Fruit fly (Drosophila melanogaster) whole organism, adult: ENCODE data around the gene Ada2a.

Source experiments
- CG11617 ChIP-seq: fragments of 200-800 bp; sonication (Bioruptor generic); optimal IDR thresholded peaks from 2 replicates; lab custom pipeline; 2017; ENCODE audit warnings: mild to moderate bottlenecking, missing biosample characterization, missing genetic modification reagents, missing genetic modification characterization
- CG12768 ChIP-seq: fragments of 200-800 bp; sonication (Bioruptor generic); optimal IDR thresholded peaks from 2 replicates; lab custom pipeline; 2017; ENCODE audit warnings: missing biosample characterization, missing genetic modification characterization, mild to moderate bottlenecking, moderate library complexity, missing genetic modification reagents
- CG14711 ChIP-seq: fragments of 200-800 bp; sonication (Bioruptor generic); optimal IDR thresholded peaks from 2 replicates; lab custom pipeline; 2018; ENCODE audit warnings: missing biosample characterization, mild to moderate bottlenecking, missing genetic modification characterization, moderate library complexity
- CG1620 ChIP-seq: fragments of 200-800 bp; sonication (Bioruptor generic); optimal IDR thresholded peaks from 2 replicates; lab custom pipeline; 2016; ENCODE audit warnings: missing biosample characterization, missing genetic modification characterization
- CG33017 ChIP-seq: fragments of 200-800 bp; sonication (Bioruptor generic); optimal IDR thresholded peaks from 2 replicates; lab custom pipeline; 2018; ENCODE audit warnings: missing biosample characterization, mild to moderate bottlenecking, missing genetic modification characterization, moderate library complexity
- CG5204 ChIP-seq: fragments of 200-800 bp; sonication (Bioruptor generic); optimal IDR thresholded peaks from 2 replicates; lab custom pipeline; 2016; ENCODE audit warnings: missing biosample characterization, missing genetic modification characterization
- CG7045 ChIP-seq: fragments of 200-800 bp; sonication (Bioruptor generic); optimal IDR thresholded peaks from 2 replicates; lab custom pipeline; 2017; ENCODE audit warnings: missing biosample characterization, mild to moderate bottlenecking, missing genetic modification characterization
- CG7101 ChIP-seq: fragments of 200-800 bp; sonication (Bioruptor generic); optimal IDR thresholded peaks from 2 replicates; lab custom pipeline; 2018; ENCODE audit warnings: missing biosample characterization, mild to moderate bottlenecking, missing genetic modification characterization, moderate library complexity
- Clk ChIP-seq: fragments of 200-800 bp; sonication (Bioruptor generic); optimal IDR thresholded peaks from 2 replicates; lab custom pipeline; 2017; ENCODE audit warnings: missing biosample characterization, missing genetic modification characterization
- Crg-1 ChIP-seq: fragments of 200-800 bp; sonication (Bioruptor generic); optimal IDR thresholded peaks from 2 replicates; lab custom pipeline; 2016; ENCODE audit warnings: missing biosample characterization, missing genetic modification characterization
- Hr96 ChIP-seq: fragments of 200-800 bp; sonication (Bioruptor generic); optimal IDR thresholded peaks from 2 replicates; lab custom pipeline; 2016; ENCODE audit warnings: missing biosample characterization, missing genetic modification characterization
- Mnt ChIP-seq: fragments of 200-800 bp; sonication (Bioruptor generic); optimal IDR thresholded peaks from 2 replicates; lab custom pipeline; 2016; ENCODE audit warnings: missing biosample characterization, mild to moderate bottlenecking, missing genetic modification characterization
- bab1 ChIP-seq: fragments of 200-800 bp; sonication (Bioruptor generic); optimal IDR thresholded peaks from 3 replicates; lab custom pipeline; 2019; ENCODE audit warnings: missing biosample characterization, mild to moderate bottlenecking, missing genetic modification characterization, moderate library complexity
- cic ChIP-seq: fragments of 200-800 bp; sonication (Bioruptor generic); optimal IDR thresholded peaks from 2 replicates; lab custom pipeline; 2017; ENCODE audit warnings: missing biosample characterization, mild to moderate bottlenecking, missing genetic modification characterization, moderate library complexity
- cnc ChIP-seq, 2 experiments: fragments of >200 bp; optimal IDR thresholded peaks; 2 replicates each; lab custom pipeline; 2017
- kay ChIP-seq: fragments of 200-800 bp; sonication (Bioruptor generic); peaks from one replicate; lab custom pipeline; 2016; ENCODE audit warnings: missing biosample characterization, missing genetic modification characterization, borderline replicate concordance
- ovo ChIP-seq: fragments of 200-800 bp; sonication (Bioruptor generic); optimal IDR thresholded peaks from 2 replicates; lab custom pipeline; 2016; ENCODE audit warnings: missing biosample characterization, missing genetic modification characterization
- pad ChIP-seq: fragments of 200-800 bp; sonication (Bioruptor generic); optimal IDR thresholded peaks from 3 replicates; lab custom pipeline; 2017; ENCODE audit warnings: missing biosample characterization, missing genetic modification characterization, mild to moderate bottlenecking, moderate library complexity, missing genetic modification reagents
- tj ChIP-seq: fragments of 200-800 bp; sonication (Bioruptor generic); optimal IDR thresholded peaks from 3 replicates; lab custom pipeline; 2017; ENCODE audit warnings: missing biosample characterization, mild to moderate bottlenecking, missing genetic modification characterization, moderate library complexity
- toe ChIP-seq: fragments of 200-800 bp; sonication (Bioruptor generic); optimal IDR thresholded peaks from 2 replicates; lab custom pipeline; 2016; ENCODE audit warnings: missing biosample characterization, missing genetic modification characterization

Gene Ada2a

DNA sequence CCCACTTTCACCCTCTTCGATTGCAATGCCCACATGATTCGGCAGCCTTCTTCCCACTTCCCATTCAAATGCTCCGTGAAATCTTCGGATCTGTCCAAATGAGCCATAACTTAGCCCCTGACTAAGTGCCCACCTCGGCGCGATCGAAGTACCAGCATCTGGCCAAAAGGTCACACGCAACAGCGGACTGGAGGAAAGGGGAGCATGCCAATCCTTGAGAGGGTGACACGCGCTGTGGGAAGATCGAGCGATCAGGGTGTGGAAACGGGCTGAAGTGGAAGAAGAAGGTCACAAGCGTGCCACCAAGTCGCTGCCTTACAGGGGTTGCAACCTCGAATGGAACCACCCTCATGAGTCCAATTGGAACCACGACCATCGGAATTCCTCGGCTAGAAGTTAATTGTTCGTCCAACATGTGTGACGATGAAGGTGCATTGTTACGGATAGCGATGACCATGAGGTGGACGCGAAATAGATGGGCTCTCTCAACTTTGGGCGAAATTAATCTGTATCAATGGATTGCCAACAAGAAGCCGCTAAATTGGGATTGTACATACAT lies 20.5 kb downstream of the Ada2a start:
- TF ChIP-seq CG7045 (GFP tag; lab: Kevin White, UChicago) (no peak), Mnt (no peak), pad (GFP tag; lab: Kevin White, UChicago) (no peak), ovo (GFP tag; lab: Kevin White, UChicago) (no peak), toe (no peak)

DNA sequence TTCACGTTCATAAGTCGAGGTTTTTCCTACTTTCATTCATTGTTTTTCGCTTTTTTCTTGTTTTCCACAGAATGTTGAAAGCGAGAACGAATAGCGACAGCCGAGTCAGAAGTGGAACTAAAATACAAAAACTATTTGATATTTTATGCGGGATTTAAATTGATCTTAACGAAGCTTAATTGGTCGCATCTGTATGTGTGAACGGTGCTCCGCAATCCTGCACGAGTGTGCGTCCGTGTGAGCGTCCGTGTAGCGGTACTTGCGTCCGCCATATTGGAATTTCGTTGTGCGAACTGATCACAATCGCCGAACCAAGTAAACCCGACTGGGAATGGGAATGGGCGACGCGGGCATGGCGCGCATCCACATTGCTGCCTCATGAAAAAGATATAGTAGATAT lies 23.1 kb downstream of the Ada2a start:
- TF ChIP-seq CG14711 (no peak), Clk (GFP tag; lab: Kevin White, UChicago) (no peak), tj (GFP tag; lab: Kevin White, UChicago) (no peak), toe (no peak), pad (GFP tag; lab: Kevin White, UChicago) (no peak), Mnt (no peak), ovo (GFP tag; lab: Kevin White, UChicago) (no peak), CG5204 (no peak), bab1 (GFP tag; lab: Kevin White, UChicago) (no peak), CG12768 (GFP tag; lab: Kevin White, UChicago) (no peak), cic (no peak), CG7101 (tag; lab: Kevin White, UChicago) (no peak), Hr96 (GFP tag; lab: Kevin White, UChicago) (no peak), cnc (optimal IDR thresholded peaks at IDR 0.05; lab: Kevin White, UChicago) (no peak), CG1620 (GFP tag; lab: Kevin White, UChicago) (no peak), CG33017 (tag; lab: Kevin White, UChicago) (no peak), CG11617 (no peak), Crg-1 (no peak), CG7045 (GFP tag; lab: Kevin White, UChicago) (no peak), kay (GFP tag; lab: Kevin White, UChicago) (no peak)

DNA sequence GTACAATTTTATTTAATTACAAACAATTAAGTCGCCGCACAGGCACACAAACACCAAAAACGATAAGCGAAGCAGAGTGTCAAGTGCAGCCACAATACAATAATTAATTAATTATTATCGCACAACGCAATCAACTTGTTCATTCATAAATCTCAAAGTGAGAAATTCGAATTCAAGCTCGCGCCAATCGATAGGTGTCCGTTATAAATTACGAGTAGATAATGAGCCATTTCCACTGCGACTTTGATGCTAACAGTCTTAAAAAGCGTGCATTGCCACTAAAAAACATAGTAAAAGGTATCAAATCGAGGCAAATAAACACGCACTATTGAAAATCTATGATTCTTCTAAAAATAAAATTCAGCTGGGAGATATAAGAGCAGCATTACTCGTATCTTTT lies 25.1 kb downstream of the Ada2a start:
- TF ChIP-seq cic (peak; percentile 16), Crg-1 (no peak), kay (GFP tag; lab: Kevin White, UChicago) (no peak)

DNA sequence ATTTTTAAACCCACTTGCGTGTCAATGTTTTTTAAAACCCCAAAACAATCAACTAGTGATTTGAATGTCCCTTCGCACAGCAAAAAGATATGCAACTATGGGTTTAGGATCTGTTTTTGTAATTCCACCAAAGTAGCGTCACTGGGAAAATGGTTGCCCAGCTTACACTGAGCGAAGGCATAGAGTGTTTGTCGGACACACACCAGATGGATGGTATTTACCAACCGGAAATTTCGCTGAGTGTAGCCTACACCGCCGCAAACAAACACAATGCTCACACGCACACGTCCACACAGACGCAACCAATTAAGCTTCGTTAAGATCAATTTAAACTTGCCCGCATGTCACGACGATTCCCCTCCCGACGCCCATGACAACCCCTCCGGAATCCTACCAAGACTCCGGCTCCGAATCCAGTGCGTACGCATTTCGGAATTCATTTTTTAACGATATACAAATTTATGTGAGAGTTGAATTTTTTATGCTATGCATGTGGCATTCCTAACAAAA lies 26.5 kb downstream of the Ada2a start:
- peak; percentile 40 for TF ChIP-seq CG12768 (GFP tag; lab: Kevin White, UChicago)
- TF ChIP-seq pad (GFP tag; lab: Kevin White, UChicago), result no peak
- TF ChIP-seq CG11617, result no peak
- no peak for TF ChIP-seq CG7045 (GFP tag; lab: Kevin White, UChicago)

DNA sequence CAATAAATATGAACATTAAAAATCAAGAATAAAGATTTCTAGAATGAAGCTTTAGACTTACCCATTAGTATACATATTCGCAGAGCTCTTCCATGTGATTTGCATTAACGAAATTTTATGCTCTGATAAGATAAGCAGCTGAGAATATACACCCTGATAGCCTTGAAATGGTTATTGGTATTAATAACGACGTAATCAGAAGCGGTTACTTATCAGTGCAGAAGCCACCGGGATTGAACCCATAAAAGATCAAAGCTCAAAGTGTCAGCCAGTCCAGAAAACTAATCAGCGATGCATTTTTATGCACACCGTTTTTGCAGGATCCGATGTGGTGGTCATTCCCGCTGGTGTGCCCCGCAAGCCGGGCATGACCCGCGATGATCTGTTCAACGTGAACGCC lies 27.9 kb downstream of the Ada2a start:
- no peak for TF ChIP-seq CG12768 (GFP tag; lab: Kevin White, UChicago)
- no peak for TF ChIP-seq CG7101 (tag; lab: Kevin White, UChicago)
- no peak for TF ChIP-seq CG1620 (GFP tag; lab: Kevin White, UChicago)
- TF ChIP-seq Clk (GFP tag; lab: Kevin White, UChicago), result no peak

DNA sequence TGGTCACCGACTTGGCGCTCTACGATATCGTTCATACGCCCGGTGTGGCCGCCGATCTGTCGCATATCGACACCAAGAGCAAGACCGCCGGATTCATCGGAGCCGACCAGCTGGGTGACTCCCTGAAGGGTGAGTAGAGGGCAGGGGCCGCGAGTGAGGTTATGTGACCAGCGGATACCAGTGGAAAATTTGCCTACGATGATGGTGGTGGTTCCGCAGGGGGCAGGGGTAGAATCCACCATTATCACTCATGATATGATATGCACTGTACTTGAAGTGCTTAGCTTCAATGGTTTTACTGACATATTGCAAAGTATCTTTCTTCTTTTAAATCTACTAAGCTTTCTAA lies 28.5 kb downstream of the Ada2a start:
- TF ChIP-seq CG11617 (no peak), pad (GFP tag; lab: Kevin White, UChicago) (no peak), Hr96 (GFP tag; lab: Kevin White, UChicago) (no peak)

DNA sequence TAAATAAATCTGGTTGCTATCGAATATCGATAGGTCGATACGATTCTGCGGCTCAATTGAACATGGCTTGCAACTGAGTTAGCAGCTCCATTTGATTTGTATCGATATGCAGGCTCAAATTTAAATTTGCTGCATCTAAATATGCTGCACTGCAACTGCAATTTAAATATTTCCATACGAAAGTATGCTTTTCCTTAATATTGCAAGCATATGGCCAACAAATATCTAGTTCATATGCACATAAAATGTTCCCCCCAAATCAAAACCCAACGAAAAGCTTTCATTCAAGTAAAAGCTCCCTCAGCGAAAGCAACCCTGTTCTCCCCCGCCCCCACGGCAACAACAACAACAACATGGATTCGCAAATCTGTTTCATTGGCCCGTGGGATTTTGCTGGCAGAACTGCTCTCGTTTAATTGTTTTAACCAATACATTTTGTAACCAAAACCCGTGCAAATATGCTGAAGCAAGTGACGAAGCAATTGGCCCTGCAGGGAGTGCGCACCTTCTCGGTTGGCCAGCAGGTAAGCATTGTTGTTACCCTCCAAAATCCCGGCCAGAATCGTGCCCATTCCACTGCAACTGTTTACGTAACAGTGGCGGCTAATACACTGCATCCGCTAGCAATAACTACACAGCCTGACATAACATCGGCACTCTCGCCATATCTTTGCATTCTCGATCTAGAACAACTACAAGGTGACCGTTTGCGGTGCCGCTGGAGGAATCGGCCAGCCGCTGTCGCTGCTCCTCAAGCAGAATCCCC lies 29.1 kb downstream of the Ada2a start, which contains the start of the genes CG7168 and Mdh2:
CG7168 (minus strand) TSS at position 40 of the 766 bp plus-strand sequence.
Mdh2 (plus strand) TSS at position 354 of the 766 bp plus-strand sequence.
- TF ChIP-seq tj (GFP tag; lab: Kevin White, UChicago), result peak; percentile 28
- TF ChIP-seq CG7045 (GFP tag; lab: Kevin White, UChicago), result no peak
- no peak for TF ChIP-seq Clk (GFP tag; lab: Kevin White, UChicago)
- no peak for TF ChIP-seq kay (GFP tag; lab: Kevin White, UChicago)
- no peak for TF ChIP-seq cic
- TF ChIP-seq cnc (optimal IDR thresholded peaks at IDR 0.05; lab: Kevin White, UChicago), result no peak
- TF ChIP-seq CG33017 (tag; lab: Kevin White, UChicago), result no peak
- peak; percentile 4 for TF ChIP-seq pad (GFP tag; lab: Kevin White, UChicago)
- TF ChIP-seq CG7101 (tag; lab: Kevin White, UChicago), result no peak
- peak; percentile 90 for TF ChIP-seq CG14711
- peak; percentile 35 for TF ChIP-seq bab1 (GFP tag; lab: Kevin White, UChicago)
- no peak for TF ChIP-seq ovo (GFP tag; lab: Kevin White, UChicago)
- TF ChIP-seq CG1620 (GFP tag; lab: Kevin White, UChicago), result no peak
- peak; percentile 35 for TF ChIP-seq Mnt
- TF ChIP-seq CG11617, result peak; percentile 30
- peak; percentile 49 for TF ChIP-seq CG12768 (GFP tag; lab: Kevin White, UChicago)
- no peak for TF ChIP-seq toe
- TF ChIP-seq Crg-1, result no peak
- no peak for TF ChIP-seq CG5204
- no peak for TF ChIP-seq Hr96 (GFP tag; lab: Kevin White, UChicago)
